Worm (Caenorhabditis elegans) whole organism, mixed stage, embryonic: ENCODE data around the gene fbxa-43.

Source experiments
- M03D4.4 ChIP-seq: sonication (generic microtip); optimal IDR thresholded peaks from 2 replicates; lab custom pipeline; 2017; ENCODE audit warnings: mild to moderate bottlenecking, missing genetic modification characterization, missing compliant biosample characterization
- bed-3 ChIP-seq: fragments of 200-800 bp; sonication (Bioruptor generic); optimal IDR thresholded peaks from 3 replicates; lab custom pipeline; 2018; ENCODE audit warnings: mild to moderate bottlenecking, missing genetic modification characterization, moderate library complexity, missing compliant biosample characterization
- blmp-1 ChIP-seq: fragments of 150-350 bp; optimal IDR thresholded peaks from 2 replicates; lab custom pipeline; 2014; ENCODE audit warnings: missing biosample characterization, missing genetic modification characterization
- ceh-39 ChIP-seq: fragments of 150-350 bp; optimal IDR thresholded peaks from 2 replicates; lab custom pipeline; 2014; ENCODE audit warnings: missing biosample characterization, missing genetic modification characterization
- ceh-43 ChIP-seq: fragments of 200-800 bp; sonication (Bioruptor generic); optimal IDR thresholded peaks from 2 replicates; lab custom pipeline; 2018; ENCODE audit warnings: mild to moderate bottlenecking, missing genetic modification characterization, moderate library complexity, missing compliant biosample characterization
- ceh-83 ChIP-seq: fragments of 200-800 bp; sonication (Bioruptor generic); optimal IDR thresholded peaks from 2 replicates; lab custom pipeline; 2018; ENCODE audit warnings: mild to moderate bottlenecking, missing genetic modification characterization, missing compliant biosample characterization
- ces-1 ChIP-seq: fragments of 150-350 bp; optimal IDR thresholded peaks from 2 replicates; lab custom pipeline; 2014; ENCODE audit warnings: missing biosample characterization, missing genetic modification reagents, missing genetic modification characterization
- cnd-1 ChIP-seq: fragments of 200-800 bp; sonication (Bioruptor generic); optimal IDR thresholded peaks from 2 replicates; lab custom pipeline; 2018; ENCODE audit warnings: mild to moderate bottlenecking, missing genetic modification characterization, missing compliant biosample characterization
- drap-1 ChIP-seq: fragments of 200-800 bp; sonication (Bioruptor generic); optimal IDR thresholded peaks from 3 replicates; lab custom pipeline; 2018; ENCODE audit warnings: mild to moderate bottlenecking, missing genetic modification characterization, missing compliant biosample characterization
- elt-1 ChIP-seq: sonication (generic microtip); optimal IDR thresholded peaks from 2 replicates; lab custom pipeline; 2017; ENCODE audit warnings: missing genetic modification characterization, mild to moderate bottlenecking, missing compliant biosample characterization, antibody characterized with exemption, moderate library complexity, borderline replicate concordance; ENCODE audit not compliant: insufficient read depth
- elt-3 ChIP-seq: fragments of 150-350 bp; optimal IDR thresholded peaks from 2 replicates; lab custom pipeline; 2014; ENCODE audit warnings: missing biosample characterization, missing genetic modification characterization
- flh-1 ChIP-seq: fragments of 200-800 bp; sonication (Bioruptor generic); optimal IDR thresholded peaks from 2 replicates; lab custom pipeline; 2018; ENCODE audit warnings: mild to moderate bottlenecking, missing genetic modification characterization, moderate library complexity, missing compliant biosample characterization
- ham-2 ChIP-seq: fragments of 200-800 bp; sonication (Bioruptor generic); optimal IDR thresholded peaks from 2 replicates; lab custom pipeline; 2018; ENCODE audit warnings: mild to moderate bottlenecking, missing genetic modification characterization, missing compliant biosample characterization
- hlh-1 ChIP-seq: fragments of 150-350 bp; optimal IDR thresholded peaks from 2 replicates; lab custom pipeline; 2014; ENCODE audit warnings: missing biosample characterization, missing genetic modification reagents, missing genetic modification characterization
- lin-13 ChIP-seq: fragments of 150-350 bp; optimal IDR thresholded peaks from 2 replicates; lab custom pipeline; 2014; ENCODE audit warnings: missing biosample characterization, missing genetic modification characterization
- lin-32 ChIP-seq: fragments of 200-800 bp; sonication (Bioruptor generic); optimal IDR thresholded peaks from 2 replicates; lab custom pipeline; 2018; ENCODE audit warnings: mild to moderate bottlenecking, missing genetic modification characterization, missing compliant biosample characterization
- lsy-2 ChIP-seq: fragments of 150-350 bp; optimal IDR thresholded peaks from 2 replicates; lab custom pipeline; 2014; ENCODE audit warnings: missing biosample characterization, missing genetic modification characterization
- mab-5 ChIP-seq: fragments of 150-350 bp; optimal IDR thresholded peaks from 2 replicates; lab custom pipeline; 2014; ENCODE audit warnings: missing biosample characterization, missing genetic modification characterization
- mep-1 ChIP-seq: fragments of 150-350 bp; optimal IDR thresholded peaks from 2 replicates; lab custom pipeline; 2017; ENCODE audit warnings: missing biosample characterization, missing genetic modification reagents, missing genetic modification characterization, inconsistent platforms
- mls-2 ChIP-seq: sonication (generic microtip); optimal IDR thresholded peaks from 2 replicates; lab custom pipeline; 2016; ENCODE audit warnings: mild to moderate bottlenecking, missing genetic modification characterization, moderate library complexity, missing compliant biosample characterization
- nhr-12 ChIP-seq: fragments of 150-350 bp; optimal IDR thresholded peaks from 2 replicates; lab custom pipeline; 2014; ENCODE audit warnings: missing biosample characterization, missing genetic modification characterization
- nhr-2 ChIP-seq: fragments of 150-350 bp; optimal IDR thresholded peaks from 2 replicates; lab custom pipeline; 2014; ENCODE audit warnings: missing biosample characterization, missing genetic modification characterization
- nhr-28 ChIP-seq: fragments of 150-350 bp; optimal IDR thresholded peaks from 2 replicates; lab custom pipeline; 2014; ENCODE audit warnings: missing biosample characterization, missing genetic modification characterization
- nhr-76 ChIP-seq: sonication (generic microtip); optimal IDR thresholded peaks from 2 replicates; lab custom pipeline; 2017; ENCODE audit warnings: missing biosample characterization, missing genetic modification characterization
- pha-4 ChIP-seq: fragments of 150-350 bp; optimal IDR thresholded peaks from 2 replicates; lab custom pipeline; 2018; ENCODE audit warnings: missing biosample characterization, missing genetic modification reagents, missing genetic modification characterization
- sem-2 ChIP-seq: fragments of 200-800 bp; sonication (Bioruptor generic); optimal IDR thresholded peaks from 2 replicates; lab custom pipeline; 2018; ENCODE audit warnings: mild to moderate bottlenecking, missing genetic modification characterization, missing compliant biosample characterization
- snpc-4 ChIP-seq: fragments of 150-350 bp; optimal IDR thresholded peaks from 2 replicates; lab custom pipeline; 2014; ENCODE audit warnings: missing biosample characterization, missing genetic modification characterization
- sptf-1 ChIP-seq: sonication (generic microtip); optimal IDR thresholded peaks from 2 replicates; lab custom pipeline; 2017; ENCODE audit warnings: mild to moderate bottlenecking, missing genetic modification characterization, moderate library complexity, missing compliant biosample characterization
- tbx-8 ChIP-seq: fragments of 200-800 bp; sonication (Bioruptor generic); optimal IDR thresholded peaks from 2 replicates; lab custom pipeline; 2018; ENCODE audit warnings: mild to moderate bottlenecking, missing genetic modification characterization, moderate library complexity, missing compliant biosample characterization
- unc-120 ChIP-seq: sonication (generic microtip); optimal IDR thresholded peaks from 2 replicates; lab custom pipeline; 2017; ENCODE audit warnings: missing genetic modification characterization, missing compliant biosample characterization; ENCODE audit not compliant: poor library complexity, severe bottlenecking
- unc-39 ChIP-seq: fragments of 150-350 bp; optimal IDR thresholded peaks from 2 replicates; lab custom pipeline; 2014; ENCODE audit warnings: missing biosample characterization, missing genetic modification characterization
- unc-62 ChIP-seq: fragments of 150-350 bp; optimal IDR thresholded peaks from 2 replicates; lab custom pipeline; 2014; ENCODE audit warnings: missing biosample characterization, missing genetic modification reagents, missing genetic modification characterization
- zip-8 ChIP-seq: fragments of 150-350 bp; optimal IDR thresholded peaks from 2 replicates; lab custom pipeline; 2014; ENCODE audit warnings: missing biosample characterization, missing genetic modification characterization
- ztf-11 ChIP-seq: fragments of 150-350 bp; optimal IDR thresholded peaks from 2 replicates; lab custom pipeline; 2014; ENCODE audit warnings: missing biosample characterization, missing genetic modification characterization

fbxa-43 gene

DNA sequence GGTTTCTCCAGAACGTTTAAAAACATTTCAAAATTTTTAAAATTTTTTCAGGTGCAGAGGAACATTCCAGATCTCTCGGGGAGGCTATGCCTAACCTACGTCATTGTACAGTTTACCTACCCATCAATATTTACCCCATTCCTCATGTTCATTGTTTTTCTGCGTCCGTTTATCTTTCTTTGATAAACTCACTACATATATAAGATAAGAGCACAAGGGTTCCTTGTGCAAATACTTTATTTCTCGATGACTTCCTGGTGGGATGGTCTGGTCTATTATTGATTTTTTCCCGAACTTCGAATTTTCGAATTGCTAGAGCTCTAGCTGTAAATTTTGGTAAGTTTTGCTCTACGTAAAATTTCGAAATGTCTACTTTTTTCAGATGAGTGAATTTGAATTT lies 25.4 kb downstream of the fbxa-43 start:
- TF ChIP-seq drap-1 (no peak), unc-120 (tag; lab: Kevin White, UChicago) (no peak), unc-62 (GFP tag; lab: Kevin White, UChicago) (no peak), lin-32 (GFP tag; lab: Kevin White, UChicago) (no peak), M03D4.4 (tag; lab: Kevin White, UChicago) (no peak), flh-1 (no peak), unc-39 (tag; lab: Kevin White, UChicago) (no peak), mab-5 (tag; lab: Kevin White, UChicago) (no peak), nhr-28 (tag; lab: Kevin White, UChicago) (no peak), hlh-1 (tag; lab: Kevin White, UChicago) (no peak), ces-1 (GFP tag; lab: Kevin White, UChicago) (no peak), blmp-1 (tag; lab: Kevin White, UChicago) (no peak), elt-3 (tag; lab: Kevin White, UChicago) (no peak), sem-2 (GFP tag; lab: Kevin White, UChicago) (no peak), cnd-1 (no peak), elt-1 (tag; lab: Kevin White, UChicago) (no peak), bed-3 (GFP tag; lab: Kevin White, UChicago) (no peak)

DNA sequence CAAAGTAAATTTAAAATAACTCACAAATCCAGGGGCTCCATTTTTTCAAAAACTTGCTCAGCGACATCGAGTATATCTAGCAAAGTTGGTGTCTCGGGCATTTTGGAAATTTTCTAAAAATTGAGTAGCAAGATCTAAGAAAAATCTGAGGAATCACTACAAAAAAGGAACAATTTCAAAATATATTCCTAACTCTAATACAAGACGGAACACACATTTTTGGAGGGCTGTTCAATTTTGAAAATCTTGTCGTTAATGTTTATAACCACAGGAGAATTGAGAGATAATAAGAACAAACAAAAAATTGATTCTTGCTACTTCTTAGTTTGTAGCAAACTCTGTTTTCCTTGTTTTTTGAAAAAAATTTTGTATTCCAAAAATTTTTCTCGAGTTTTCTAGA lies 26.4 kb downstream of the fbxa-43 start, which contains the start of gene fbxa-47:
Gene fbxa-47 (minus strand): TSS at position 101 of the 400 bp plus-strand sequence.
- no peak for TF ChIP-seq bed-3 (GFP tag; lab: Kevin White, UChicago)
- no peak for TF ChIP-seq nhr-12
- no peak for TF ChIP-seq unc-62 (GFP tag; lab: Kevin White, UChicago)
- no peak for TF ChIP-seq sptf-1 (tag; lab: Kevin White, UChicago)
- no peak for TF ChIP-seq zip-8 (tag; lab: Kevin White, UChicago)
- no peak for TF ChIP-seq drap-1
- no peak for TF ChIP-seq ztf-11 (tag; lab: Kevin White, UChicago)
- no peak for TF ChIP-seq cnd-1
- TF ChIP-seq sem-2 (GFP tag; lab: Kevin White, UChicago), result no peak
- TF ChIP-seq lin-32 (GFP tag; lab: Kevin White, UChicago), result no peak
- TF ChIP-seq ceh-39 (tag; lab: Kevin White, UChicago), result no peak
- TF ChIP-seq blmp-1 (tag; lab: Kevin White, UChicago), result no peak
- TF ChIP-seq mep-1 (tag; lab: Kevin White, UChicago), result no peak
- TF ChIP-seq elt-3 (tag; lab: Kevin White, UChicago), result no peak
- no peak for TF ChIP-seq tbx-8 (GFP tag; lab: Kevin White, UChicago)

DNA sequence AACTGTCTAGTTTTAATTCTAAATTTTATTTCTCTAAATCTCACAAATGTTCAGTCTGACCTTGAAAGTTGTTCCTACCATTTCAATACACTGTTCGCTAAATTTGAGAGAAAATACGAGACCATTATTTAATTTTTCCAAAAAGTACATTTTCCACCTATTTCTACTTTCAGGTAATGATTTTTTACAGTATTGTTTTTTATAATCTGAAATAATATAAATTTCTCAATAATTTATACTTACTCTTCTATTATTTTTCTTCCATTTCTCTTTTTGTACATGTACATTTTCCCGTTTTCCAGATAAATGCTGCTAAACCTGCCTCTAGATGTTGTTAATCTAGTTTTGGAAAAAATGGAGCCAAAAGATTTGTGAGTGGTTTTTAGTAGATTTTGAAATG lies 31.4 kb downstream of the fbxa-43 start, which contains the start of gene fbxa-62:
Gene fbxa-62 (plus strand): TSS at position 301 of the 400 bp plus-strand sequence.
- TF ChIP-seq ham-2 (GFP tag; lab: Kevin White, UChicago), result no peak
- no peak for TF ChIP-seq mep-1 (tag; lab: Kevin White, UChicago)
- TF ChIP-seq lin-32 (GFP tag; lab: Kevin White, UChicago), result no peak
- TF ChIP-seq ceh-43 (GFP tag; lab: Kevin White, UChicago), result no peak
- TF ChIP-seq ces-1 (GFP tag; lab: Kevin White, UChicago), result no peak
- TF ChIP-seq mls-2 (tag; lab: Kevin White, UChicago), result no peak
- TF ChIP-seq elt-1 (tag; lab: Kevin White, UChicago), result no peak
- no peak for TF ChIP-seq snpc-4 (tag; lab: Kevin White, UChicago)
- TF ChIP-seq hlh-1 (tag; lab: Kevin White, UChicago), result no peak
- TF ChIP-seq sptf-1 (tag; lab: Kevin White, UChicago), result no peak
- no peak for TF ChIP-seq ceh-83
- TF ChIP-seq lin-13 (tag; lab: Kevin White, UChicago), result no peak
- TF ChIP-seq lsy-2, result no peak
- no peak for TF ChIP-seq mab-5 (tag; lab: Kevin White, UChicago)

DNA sequence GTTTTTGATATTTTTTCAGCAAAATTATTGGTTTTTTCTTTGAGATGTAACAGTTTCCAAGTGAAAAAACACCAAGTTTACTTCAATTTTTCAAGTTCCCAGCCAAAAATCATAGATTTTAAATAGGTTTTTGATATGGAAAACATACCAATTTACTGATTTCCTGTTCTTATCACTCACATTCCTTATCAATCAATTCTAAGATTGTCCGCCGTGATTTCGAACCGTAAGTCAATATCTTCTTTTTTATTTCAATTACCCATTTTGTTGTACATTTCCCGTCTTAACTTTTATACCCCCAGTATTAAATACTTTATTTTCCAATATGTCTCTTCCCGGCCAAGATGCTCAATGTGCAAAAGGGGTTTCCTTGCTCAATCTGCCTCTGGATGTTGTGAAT lies 34.3 kb downstream of the fbxa-43 start, which contains the start of gene fbxa-38:
Gene fbxa-38 (plus strand): TSS at position 195 of the 400 bp plus-strand sequence.
- TF ChIP-seq nhr-2 (tag; lab: Kevin White, UChicago) (no peak), elt-1 (tag; lab: Kevin White, UChicago) (no peak), ces-1 (GFP tag; lab: Kevin White, UChicago) (no peak), snpc-4 (tag; lab: Kevin White, UChicago) (no peak), nhr-12 (no peak), unc-39 (tag; lab: Kevin White, UChicago) (no peak), nhr-76 (tag; lab: Kevin White, UChicago) (no peak), pha-4 (tag; lab: Kevin White, UChicago) (no peak), mls-2 (tag; lab: Kevin White, UChicago) (no peak), elt-3 (tag; lab: Kevin White, UChicago) (no peak), sem-2 (GFP tag; lab: Kevin White, UChicago) (no peak), ham-2 (GFP tag; lab: Kevin White, UChicago) (no peak), mep-1 (tag; lab: Kevin White, UChicago) (no peak), unc-120 (tag; lab: Kevin White, UChicago) (no peak), bed-3 (GFP tag; lab: Kevin White, UChicago) (no peak), ceh-39 (tag; lab: Kevin White, UChicago) (no peak), nhr-28 (tag; lab: Kevin White, UChicago) (no peak)
- TF ChIP-seq, all 35 proteins: peak for 0
